Fruit fly (Drosophila melanogaster) whole organism, pupa: ENCODE measurements around the gene CG9270.
A peak's percentile ranks its signal among the peaks of the same experiment; 100 is the strongest.

Experiments
- CG15710 ChIP-seq: fragments of 200-800 bp; sonication (Bioruptor generic); optimal IDR thresholded peaks from 2 replicates; lab custom pipeline; 2018; ENCODE audit warnings: missing biosample characterization, mild to moderate bottlenecking, missing genetic modification characterization, moderate library complexity
- Pif1A ChIP-seq: fragments of 200-800 bp; sonication (Bioruptor generic); optimal IDR thresholded peaks from 3 replicates; lab custom pipeline; 2016; ENCODE audit warnings: missing biosample characterization, missing genetic modification characterization
- gl ChIP-seq: fragments of 200-800 bp; sonication (Bioruptor generic); optimal IDR thresholded peaks from 2 replicates; lab custom pipeline; 2018; ENCODE audit warnings: missing biosample characterization, mild to moderate bottlenecking, missing genetic modification characterization

DNA sequence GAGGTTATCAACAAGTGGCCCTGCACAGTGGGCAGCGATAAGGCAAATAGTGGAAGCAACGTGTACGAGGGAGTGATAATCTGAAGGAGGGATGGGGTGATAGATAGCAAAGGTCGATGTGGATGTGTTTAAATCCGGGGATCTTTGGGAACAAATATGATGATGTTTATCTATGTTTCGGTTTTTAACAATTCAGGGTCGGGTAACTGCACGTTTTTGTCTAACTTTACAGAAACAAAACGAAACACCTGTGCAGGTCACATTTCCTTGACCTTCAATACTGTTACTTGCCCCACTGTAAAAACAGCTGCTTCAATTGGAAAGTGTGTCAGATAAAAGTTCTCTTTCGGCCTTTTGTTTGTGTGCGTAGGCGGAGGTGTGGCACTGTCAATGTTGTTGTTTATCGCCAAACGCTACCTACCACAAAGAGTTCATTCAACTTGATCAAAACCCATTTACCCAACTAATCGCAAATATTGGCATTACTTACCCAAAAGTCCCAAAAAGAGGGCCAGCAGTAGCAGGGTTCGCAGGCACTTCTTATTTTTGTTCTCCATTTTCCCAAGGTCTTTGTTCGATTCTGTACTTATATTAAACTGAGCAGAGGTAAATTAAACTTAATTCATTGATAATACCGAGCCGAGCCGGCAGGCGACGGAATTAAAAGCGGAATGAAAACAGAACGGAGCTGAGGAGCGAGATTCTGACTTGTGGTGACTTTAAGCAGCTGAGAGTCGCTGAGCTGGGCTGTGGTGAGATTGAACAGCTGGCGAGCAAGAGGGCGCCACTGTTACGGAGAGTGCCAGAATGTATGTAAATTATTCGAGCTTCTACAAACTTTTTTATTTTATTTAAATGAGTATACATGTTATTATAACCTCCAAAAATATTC lies 11.5 kb downstream of the CG9270 start, which contains the start of gene Mtp:
- TF ChIP-seq Pif1A (GFP tag; lab: Kevin White, UChicago): peak; percentile 82
- TF ChIP-seq gl: peak; percentile 57
- TF ChIP-seq CG15710: peak; percentile 73
